Worm (Caenorhabditis elegans) whole organism, mixed stage, embryonic: ENCODE measurements around the gene C02B10.3.

Experiments
- M03D4.4 ChIP-seq: sonication (generic microtip); optimal IDR thresholded peaks from 2 replicates; lab custom pipeline; 2017; ENCODE audit warnings: mild to moderate bottlenecking, missing genetic modification characterization, missing compliant biosample characterization
- bed-3 ChIP-seq: fragments of 200-800 bp; sonication (Bioruptor generic); optimal IDR thresholded peaks from 3 replicates; lab custom pipeline; 2018; ENCODE audit warnings: mild to moderate bottlenecking, missing genetic modification characterization, moderate library complexity, missing compliant biosample characterization
- blmp-1 ChIP-seq: fragments of 150-350 bp; optimal IDR thresholded peaks from 2 replicates; lab custom pipeline; 2014; ENCODE audit warnings: missing biosample characterization, missing genetic modification characterization
- ceh-39 ChIP-seq: fragments of 150-350 bp; optimal IDR thresholded peaks from 2 replicates; lab custom pipeline; 2014; ENCODE audit warnings: missing biosample characterization, missing genetic modification characterization
- ceh-43 ChIP-seq: fragments of 200-800 bp; sonication (Bioruptor generic); optimal IDR thresholded peaks from 2 replicates; lab custom pipeline; 2018; ENCODE audit warnings: mild to moderate bottlenecking, missing genetic modification characterization, moderate library complexity, missing compliant biosample characterization
- ceh-83 ChIP-seq: fragments of 200-800 bp; sonication (Bioruptor generic); optimal IDR thresholded peaks from 2 replicates; lab custom pipeline; 2018; ENCODE audit warnings: mild to moderate bottlenecking, missing genetic modification characterization, missing compliant biosample characterization
- ces-1 ChIP-seq: fragments of 150-350 bp; optimal IDR thresholded peaks from 2 replicates; lab custom pipeline; 2014; ENCODE audit warnings: missing biosample characterization, missing genetic modification reagents, missing genetic modification characterization
- cnd-1 ChIP-seq: fragments of 200-800 bp; sonication (Bioruptor generic); optimal IDR thresholded peaks from 2 replicates; lab custom pipeline; 2018; ENCODE audit warnings: mild to moderate bottlenecking, missing genetic modification characterization, missing compliant biosample characterization
- drap-1 ChIP-seq: fragments of 200-800 bp; sonication (Bioruptor generic); optimal IDR thresholded peaks from 3 replicates; lab custom pipeline; 2018; ENCODE audit warnings: mild to moderate bottlenecking, missing genetic modification characterization, missing compliant biosample characterization
- elt-1 ChIP-seq: sonication (generic microtip); optimal IDR thresholded peaks from 2 replicates; lab custom pipeline; 2017; ENCODE audit warnings: missing genetic modification characterization, mild to moderate bottlenecking, missing compliant biosample characterization, antibody characterized with exemption, moderate library complexity, borderline replicate concordance; ENCODE audit not compliant: insufficient read depth
- elt-3 ChIP-seq: fragments of 150-350 bp; optimal IDR thresholded peaks from 2 replicates; lab custom pipeline; 2014; ENCODE audit warnings: missing biosample characterization, missing genetic modification characterization
- flh-1 ChIP-seq: fragments of 200-800 bp; sonication (Bioruptor generic); optimal IDR thresholded peaks from 2 replicates; lab custom pipeline; 2018; ENCODE audit warnings: mild to moderate bottlenecking, missing genetic modification characterization, moderate library complexity, missing compliant biosample characterization
- ham-2 ChIP-seq: fragments of 200-800 bp; sonication (Bioruptor generic); optimal IDR thresholded peaks from 2 replicates; lab custom pipeline; 2018; ENCODE audit warnings: mild to moderate bottlenecking, missing genetic modification characterization, missing compliant biosample characterization
- hlh-1 ChIP-seq: fragments of 150-350 bp; optimal IDR thresholded peaks from 2 replicates; lab custom pipeline; 2014; ENCODE audit warnings: missing biosample characterization, missing genetic modification reagents, missing genetic modification characterization
- lin-13 ChIP-seq: fragments of 150-350 bp; optimal IDR thresholded peaks from 2 replicates; lab custom pipeline; 2014; ENCODE audit warnings: missing biosample characterization, missing genetic modification characterization
- lin-32 ChIP-seq: fragments of 200-800 bp; sonication (Bioruptor generic); optimal IDR thresholded peaks from 2 replicates; lab custom pipeline; 2018; ENCODE audit warnings: mild to moderate bottlenecking, missing genetic modification characterization, missing compliant biosample characterization
- lsy-2 ChIP-seq: fragments of 150-350 bp; optimal IDR thresholded peaks from 2 replicates; lab custom pipeline; 2014; ENCODE audit warnings: missing biosample characterization, missing genetic modification characterization
- mab-5 ChIP-seq: fragments of 150-350 bp; optimal IDR thresholded peaks from 2 replicates; lab custom pipeline; 2014; ENCODE audit warnings: missing biosample characterization, missing genetic modification characterization
- mep-1 ChIP-seq: fragments of 150-350 bp; optimal IDR thresholded peaks from 2 replicates; lab custom pipeline; 2017; ENCODE audit warnings: missing biosample characterization, missing genetic modification reagents, missing genetic modification characterization, inconsistent platforms
- mls-2 ChIP-seq: sonication (generic microtip); optimal IDR thresholded peaks from 2 replicates; lab custom pipeline; 2016; ENCODE audit warnings: mild to moderate bottlenecking, missing genetic modification characterization, moderate library complexity, missing compliant biosample characterization
- nhr-12 ChIP-seq: fragments of 150-350 bp; optimal IDR thresholded peaks from 2 replicates; lab custom pipeline; 2014; ENCODE audit warnings: missing biosample characterization, missing genetic modification characterization
- nhr-2 ChIP-seq: fragments of 150-350 bp; optimal IDR thresholded peaks from 2 replicates; lab custom pipeline; 2014; ENCODE audit warnings: missing biosample characterization, missing genetic modification characterization
- nhr-237 ChIP-seq: fragments of 150-350 bp; optimal IDR thresholded peaks from 2 replicates; lab custom pipeline; 2014; ENCODE audit warnings: missing biosample characterization, missing genetic modification characterization
- nhr-28 ChIP-seq: fragments of 150-350 bp; optimal IDR thresholded peaks from 2 replicates; lab custom pipeline; 2014; ENCODE audit warnings: missing biosample characterization, missing genetic modification characterization
- nhr-76 ChIP-seq: sonication (generic microtip); optimal IDR thresholded peaks from 2 replicates; lab custom pipeline; 2017; ENCODE audit warnings: missing biosample characterization, missing genetic modification characterization
- pha-4 ChIP-seq: fragments of 150-350 bp; optimal IDR thresholded peaks from 2 replicates; lab custom pipeline; 2018; ENCODE audit warnings: missing biosample characterization, missing genetic modification reagents, missing genetic modification characterization
- sem-2 ChIP-seq: fragments of 200-800 bp; sonication (Bioruptor generic); optimal IDR thresholded peaks from 2 replicates; lab custom pipeline; 2018; ENCODE audit warnings: mild to moderate bottlenecking, missing genetic modification characterization, missing compliant biosample characterization
- snpc-4 ChIP-seq: fragments of 150-350 bp; optimal IDR thresholded peaks from 2 replicates; lab custom pipeline; 2014; ENCODE audit warnings: missing biosample characterization, missing genetic modification characterization
- sptf-1 ChIP-seq: sonication (generic microtip); optimal IDR thresholded peaks from 2 replicates; lab custom pipeline; 2017; ENCODE audit warnings: mild to moderate bottlenecking, missing genetic modification characterization, moderate library complexity, missing compliant biosample characterization
- tbx-8 ChIP-seq: fragments of 200-800 bp; sonication (Bioruptor generic); optimal IDR thresholded peaks from 2 replicates; lab custom pipeline; 2018; ENCODE audit warnings: mild to moderate bottlenecking, missing genetic modification characterization, moderate library complexity, missing compliant biosample characterization
- unc-120 ChIP-seq: sonication (generic microtip); optimal IDR thresholded peaks from 2 replicates; lab custom pipeline; 2017; ENCODE audit warnings: missing genetic modification characterization, missing compliant biosample characterization; ENCODE audit not compliant: poor library complexity, severe bottlenecking
- unc-39 ChIP-seq: fragments of 150-350 bp; optimal IDR thresholded peaks from 2 replicates; lab custom pipeline; 2014; ENCODE audit warnings: missing biosample characterization, missing genetic modification characterization
- unc-62 ChIP-seq: fragments of 150-350 bp; optimal IDR thresholded peaks from 2 replicates; lab custom pipeline; 2014; ENCODE audit warnings: missing biosample characterization, missing genetic modification reagents, missing genetic modification characterization
- zip-8 ChIP-seq: fragments of 150-350 bp; optimal IDR thresholded peaks from 2 replicates; lab custom pipeline; 2014; ENCODE audit warnings: missing biosample characterization, missing genetic modification characterization
- ztf-11 ChIP-seq: fragments of 150-350 bp; optimal IDR thresholded peaks from 2 replicates; lab custom pipeline; 2014; ENCODE audit warnings: missing biosample characterization, missing genetic modification characterization

Gene C02B10.3

ce11 chrIV:5078846-5079245, 24.2 kb downstream of the C02B10.3 start:
- TF ChIP-seq mab-5 (tag; lab: Kevin White, UChicago): no peak
- TF ChIP-seq nhr-237 (tag; lab: Kevin White, UChicago): no peak
- no peak for TF ChIP-seq nhr-12 (tag; lab: Kevin White, UChicago)
- no peak for TF ChIP-seq lsy-2 (tag; lab: Kevin White, UChicago)
- no peak for TF ChIP-seq pha-4 (tag; lab: Kevin White, UChicago)
- TF ChIP-seq lin-13: no peak
- TF ChIP-seq flh-1 (GFP tag; lab: Kevin White, UChicago): no peak
- no peak for TF ChIP-seq ham-2 (GFP tag; lab: Kevin White, UChicago)
- TF ChIP-seq tbx-8 (GFP tag; lab: Kevin White, UChicago): no peak
- no peak for TF ChIP-seq ceh-83
- no peak for TF ChIP-seq M03D4.4 (tag; lab: Kevin White, UChicago)
- TF ChIP-seq snpc-4 (tag; lab: Kevin White, UChicago): no peak
- TF ChIP-seq blmp-1: no peak
- TF ChIP-seq ztf-11: no peak
- peak; percentile 59 for TF ChIP-seq unc-120 (tag; lab: Kevin White, UChicago)
- no peak for TF ChIP-seq nhr-76 (tag; lab: Kevin White, UChicago)
- no peak for TF ChIP-seq sptf-1 (tag; lab: Kevin White, UChicago)
- peak; percentile 84 for TF ChIP-seq cnd-1 (tag; lab: Kevin White, UChicago)
- no peak for TF ChIP-seq unc-39 (tag; lab: Kevin White, UChicago)
- peak; percentile 49 for TF ChIP-seq lin-32 (GFP tag; lab: Kevin White, UChicago)
- no peak for TF ChIP-seq elt-1 (tag; lab: Kevin White, UChicago)
- TF ChIP-seq nhr-28: no peak
- TF ChIP-seq sem-2 (GFP tag; lab: Kevin White, UChicago): no peak
- no peak for TF ChIP-seq mls-2 (tag; lab: Kevin White, UChicago)
- no peak for TF ChIP-seq drap-1 (GFP tag; lab: Kevin White, UChicago)
- no peak for TF ChIP-seq bed-3
- TF ChIP-seq nhr-2 (tag; lab: Kevin White, UChicago): peak; percentile 63
- no peak for TF ChIP-seq zip-8 (tag; lab: Kevin White, UChicago)
- no peak for TF ChIP-seq ceh-43 (GFP tag; lab: Kevin White, UChicago)
- TF ChIP-seq ceh-39: no peak
- no peak for TF ChIP-seq elt-3 (tag; lab: Kevin White, UChicago)
- TF ChIP-seq hlh-1 (tag; lab: Kevin White, UChicago): peak; percentile 18
- TF ChIP-seq unc-62 (GFP tag; lab: Kevin White, UChicago): peak; percentile 36
- peak; percentile 75 for TF ChIP-seq ces-1 (GFP tag; lab: Kevin White, UChicago)
- peak; percentile 13 for TF ChIP-seq mep-1 (tag; lab: Kevin White, UChicago)

ce11 chrIV:5077918-5078317, 25.2 kb downstream of the C02B10.3 start:
- TF ChIP-seq nhr-12 (tag; lab: Kevin White, UChicago) (no peak), nhr-76 (tag; lab: Kevin White, UChicago) (no peak), blmp-1 (no peak), ces-1 (GFP tag; lab: Kevin White, UChicago) (no peak), bed-3 (no peak), drap-1 (GFP tag; lab: Kevin White, UChicago) (peak; percentile 9), unc-120 (tag; lab: Kevin White, UChicago) (peak; percentile 21), cnd-1 (tag; lab: Kevin White, UChicago) (peak; percentile 37), elt-1 (tag; lab: Kevin White, UChicago) (no peak), snpc-4 (tag; lab: Kevin White, UChicago) (no peak), lin-13 (no peak), unc-39 (tag; lab: Kevin White, UChicago) (no peak), nhr-28 (no peak), ceh-43 (GFP tag; lab: Kevin White, UChicago) (no peak), lin-32 (GFP tag; lab: Kevin White, UChicago) (no peak), mep-1 (tag; lab: Kevin White, UChicago) (peak; percentile 31), sem-2 (GFP tag; lab: Kevin White, UChicago) (no peak), lsy-2 (tag; lab: Kevin White, UChicago) (no peak), pha-4 (tag; lab: Kevin White, UChicago) (no peak), hlh-1 (tag; lab: Kevin White, UChicago) (peak; percentile 5), unc-62 (GFP tag; lab: Kevin White, UChicago) (peak; percentile 4), nhr-237 (tag; lab: Kevin White, UChicago) (no peak), mab-5 (tag; lab: Kevin White, UChicago) (no peak), tbx-8 (GFP tag; lab: Kevin White, UChicago) (no peak), ceh-83 (no peak), mls-2 (tag; lab: Kevin White, UChicago) (peak; percentile 33), M03D4.4 (tag; lab: Kevin White, UChicago) (peak; percentile 43), sptf-1 (tag; lab: Kevin White, UChicago) (no peak), flh-1 (GFP tag; lab: Kevin White, UChicago) (no peak), ztf-11 (no peak), nhr-2 (tag; lab: Kevin White, UChicago) (peak; percentile 53), elt-3 (tag; lab: Kevin White, UChicago) (no peak), ceh-39 (no peak), ham-2 (GFP tag; lab: Kevin White, UChicago) (peak; percentile 59), zip-8 (tag; lab: Kevin White, UChicago) (peak; percentile 28)
- TF ChIP-seq, all 35 proteins: peak for 11
